Fruit fly (Drosophila melanogaster) whole organism, embryonic: Measurements from ENCODE around the gene CG10345.

ENCODE experiments used
- B-H1 ChIP-seq: fragments of 200-800 bp; sonication (Bioruptor generic); IDR thresholded peaks from 3 replicates; pipeline ENCODE4 v1.3.6; 2022; ENCODE audit warnings: missing biosample characterization, missing genetic modification characterization
- BtbVII ChIP-seq: fragments of 200-800 bp; sonication (Bioruptor generic); optimal IDR thresholded peaks from 3 replicates; lab custom pipeline; 2017; ENCODE audit warnings: missing biosample characterization, mild to moderate bottlenecking, missing genetic modification characterization
- CG10565 ChIP-seq: fragments of 200-800 bp; sonication (Bioruptor generic); optimal IDR thresholded peaks from 3 replicates; lab custom pipeline; 2016; ENCODE audit warnings: missing biosample characterization, mild to moderate bottlenecking, missing genetic modification characterization
- CG11723 ChIP-seq: fragments of 200-800 bp; sonication (Bioruptor generic); optimal IDR thresholded peaks from 2 replicates; lab custom pipeline; 2017; ENCODE audit warnings: missing biosample characterization, mild to moderate bottlenecking, missing genetic modification characterization
- CG12391 ChIP-seq: fragments of 200-800 bp; sonication (Bioruptor generic); optimal IDR thresholded peaks from 3 replicates; lab custom pipeline; 2018; ENCODE audit warnings: missing biosample characterization, mild to moderate bottlenecking, missing genetic modification characterization, moderate library complexity
- CG12744 ChIP-seq: fragments of 200-800 bp; sonication (Bioruptor generic); optimal IDR thresholded peaks from 2 replicates; lab custom pipeline; 2016; ENCODE audit warnings: missing biosample characterization, missing genetic modification characterization
- CG13296 ChIP-seq: fragments of 200-800 bp; sonication (Bioruptor generic); optimal IDR thresholded peaks from 3 replicates; lab custom pipeline; 2018; ENCODE audit warnings: missing biosample characterization, mild to moderate bottlenecking, missing genetic modification characterization
- CG15479 ChIP-seq: fragments of 200-800 bp; sonication (Bioruptor generic); optimal IDR thresholded peaks from 3 replicates; lab custom pipeline; 2019; ENCODE audit warnings: missing biosample characterization, mild to moderate bottlenecking, missing genetic modification characterization, moderate library complexity
- CG15601 ChIP-seq: fragments of 200-800 bp; sonication (Bioruptor generic); optimal IDR thresholded peaks from 3 replicates; lab custom pipeline; 2019; ENCODE audit warnings: missing biosample characterization, mild to moderate bottlenecking, missing genetic modification characterization, moderate library complexity
- CG16813 ChIP-seq: fragments of 200-800 bp; sonication (Bioruptor generic); IDR thresholded peaks from 3 replicates; pipeline ENCODE4 v1.3.6; 2022; ENCODE audit warnings: missing biosample characterization, missing genetic modification characterization; ENCODE audit not compliant: partially characterized antibody
- CG16863 ChIP-seq: fragments of 200-800 bp; sonication (Bioruptor generic); optimal IDR thresholded peaks from 3 replicates; lab custom pipeline; 2016; ENCODE audit warnings: missing biosample characterization, missing genetic modification characterization
- CG17359 ChIP-seq: fragments of 200-800 bp; sonication (Bioruptor generic); optimal IDR thresholded peaks from 3 replicates; lab custom pipeline; 2018; ENCODE audit warnings: missing biosample characterization, mild to moderate bottlenecking, missing genetic modification characterization, moderate library complexity
- CG30431 ChIP-seq: fragments of 200-800 bp; sonication (Bioruptor generic); optimal IDR thresholded peaks from 2 replicates; lab custom pipeline; 2017; ENCODE audit warnings: missing biosample characterization, missing genetic modification characterization
- CG32772 ChIP-seq: fragments of 200-800 bp; sonication (Bioruptor generic); IDR thresholded peaks from 2 replicates; pipeline ENCODE4 v1.3.6; 2022; ENCODE audit warnings: missing biosample characterization, missing genetic modification characterization
- CG3281 ChIP-seq: fragments of 200-800 bp; sonication (Bioruptor generic); optimal IDR thresholded peaks from 3 replicates; lab custom pipeline; 2017; ENCODE audit warnings: missing biosample characterization, mild to moderate bottlenecking, missing genetic modification characterization
- CG3847 ChIP-seq: fragments of 200-800 bp; sonication (Bioruptor generic); IDR thresholded peaks from 2 replicates; pipeline ENCODE4 v1.3.6; 2022; ENCODE audit warnings: missing biosample characterization, missing genetic modification characterization
- CG4854 ChIP-seq: fragments of 200-800 bp; sonication (Bioruptor generic); optimal IDR thresholded peaks from 2 replicates; lab custom pipeline; 2016; ENCODE audit warnings: missing biosample characterization, missing genetic modification characterization, inconsistent platforms
- CG7745 ChIP-seq: fragments of 200-800 bp; sonication (Bioruptor generic); optimal IDR thresholded peaks from 2 replicates; lab custom pipeline; 2018; ENCODE audit warnings: missing biosample characterization, mild to moderate bottlenecking, missing genetic modification characterization, moderate library complexity
- CG8281 ChIP-seq: fragments of 200-800 bp; sonication (Bioruptor generic); optimal IDR thresholded peaks from 2 replicates; lab custom pipeline; 2018; ENCODE audit warnings: missing biosample characterization, mild to moderate bottlenecking, missing genetic modification characterization, moderate library complexity
- CG8924 ChIP-seq: fragments of 200-800 bp; optimal IDR thresholded peaks from 3 replicates; lab custom pipeline; 2019; ENCODE audit warnings: missing biosample characterization, mild to moderate bottlenecking, missing genetic modification characterization, moderate library complexity
- Chrac-16 ChIP-seq: fragments of 200-800 bp; sonication (Bioruptor generic); optimal IDR thresholded peaks from 3 replicates; lab custom pipeline; 2016; ENCODE audit warnings: missing biosample characterization, missing genetic modification characterization
- CkIIα-i1 ChIP-seq: fragments of 200-800 bp; sonication (Bioruptor generic); IDR thresholded peaks from 2 replicates; pipeline ENCODE4 v1.3.6; 2022; ENCODE audit warnings: missing biosample characterization, missing genetic modification characterization
- Dbx ChIP-seq: fragments of 200-800 bp; sonication (Bioruptor generic); IDR thresholded peaks from 3 replicates; pipeline ENCODE4 v1.3.6; 2022; ENCODE audit warnings: missing biosample characterization, missing genetic modification characterization
- Doc3 ChIP-seq: fragments of 200-800 bp; sonication (Bioruptor generic); IDR thresholded peaks from 3 replicates; pipeline ENCODE4 v1.3.6; 2022; ENCODE audit warnings: missing biosample characterization, missing genetic modification characterization; ENCODE audit not compliant: partially characterized antibody
- Gug ChIP-seq: fragments of 200-800 bp; sonication (Bioruptor generic); IDR thresholded peaks from 4 replicates; pipeline ENCODE4 v1.3.6; 2022; ENCODE audit warnings: missing biosample characterization, missing genetic modification characterization
- HmgZ ChIP-seq: fragments of 200-800 bp; sonication (Bioruptor generic); optimal IDR thresholded peaks from 2 replicates; lab custom pipeline; 2018; ENCODE audit warnings: missing biosample characterization, mild to moderate bottlenecking, missing genetic modification characterization
- Hmr ChIP-seq: fragments of 200-800 bp; sonication (Bioruptor generic); optimal IDR thresholded peaks from 3 replicates; lab custom pipeline; 2017; ENCODE audit warnings: mild to moderate bottlenecking, missing biosample characterization, missing genetic modification reagents, missing genetic modification characterization
- Med ChIP-seq: fragments of 200-800 bp; sonication (Bioruptor generic); peaks from one replicate; lab custom pipeline; 2016; ENCODE audit warnings: missing biosample characterization, missing genetic modification characterization, mild to moderate bottlenecking, inconsistent platforms, moderate library complexity
- Nf-YB ChIP-seq: fragments of 200-800 bp; sonication (Bioruptor generic); optimal IDR thresholded peaks from 3 replicates; lab custom pipeline; 2019; ENCODE audit warnings: missing biosample characterization, mild to moderate bottlenecking, missing genetic modification characterization, moderate library complexity
- Optix ChIP-seq: fragments of 200-800 bp; sonication (Bioruptor generic); IDR thresholded peaks from 3 replicates; pipeline ENCODE4 v1.3.6; 2022; ENCODE audit warnings: missing biosample characterization, missing genetic modification characterization
- Rfx ChIP-seq: fragments of 200-800 bp; sonication (Bioruptor generic); IDR thresholded peaks from 2 replicates; pipeline ENCODE4 v1.3.6; 2022; ENCODE audit warnings: missing biosample characterization, missing genetic modification characterization
- ap ChIP-seq: fragments of 200-800 bp; sonication (Bioruptor generic); IDR thresholded peaks from 2 replicates; pipeline ENCODE4 v1.3.6; 2022; ENCODE audit warnings: missing biosample characterization, missing genetic modification characterization
- bbx ChIP-seq: fragments of 200-800 bp; sonication (Bioruptor generic); IDR thresholded peaks from 2 replicates; pipeline ENCODE4 v1.3.6; 2022; ENCODE audit warnings: missing biosample characterization, missing genetic modification characterization; ENCODE audit not compliant: partially characterized antibody
- bowl ChIP-seq: fragments of 200-800 bp; sonication (Bioruptor generic); IDR thresholded peaks from 2 replicates; pipeline ENCODE4 v1.3.6; 2022; ENCODE audit warnings: missing biosample characterization, missing genetic modification characterization
- chm ChIP-seq: fragments of 200-800 bp; sonication (Bioruptor generic); IDR thresholded peaks from 2 replicates; pipeline ENCODE4 v1.3.6; 2022; ENCODE audit warnings: missing biosample characterization, missing genetic modification characterization
- chn ChIP-seq: fragments of 200-800 bp; sonication (Bioruptor generic); optimal IDR thresholded peaks from 2 replicates; lab custom pipeline; 2016; ENCODE audit warnings: missing biosample characterization, missing genetic modification characterization
- corto ChIP-seq: fragments of 200-800 bp; sonication (Bioruptor generic); optimal IDR thresholded peaks from 2 replicates; lab custom pipeline; 2016; ENCODE audit warnings: missing biosample characterization, mild to moderate bottlenecking, missing genetic modification characterization, moderate library complexity
- exex ChIP-seq: fragments of 200-800 bp; sonication (Bioruptor generic); optimal IDR thresholded peaks from 4 replicates; lab custom pipeline; 2018; ENCODE audit warnings: missing biosample characterization, mild to moderate bottlenecking, missing genetic modification characterization, moderate library complexity
- eyg ChIP-seq: fragments of 200-800 bp; sonication (Bioruptor generic); optimal IDR thresholded peaks from 3 replicates; lab custom pipeline; 2016; ENCODE audit warnings: missing biosample characterization, missing genetic modification characterization
- gcm2 ChIP-seq: fragments of 200-800 bp; sonication (Bioruptor generic); optimal IDR thresholded peaks from 2 replicates; lab custom pipeline; 2016; ENCODE audit warnings: missing biosample characterization, missing genetic modification characterization
- lmd ChIP-seq: fragments of 200-800 bp; sonication (Bioruptor generic); IDR thresholded peaks from 2 replicates; pipeline ENCODE4 v1.3.6; 2022; ENCODE audit warnings: missing biosample characterization, missing genetic modification characterization
- org-1 ChIP-seq: fragments of 200-800 bp; sonication (Bioruptor generic); optimal IDR thresholded peaks from 2 replicates; lab custom pipeline; 2017; ENCODE audit warnings: missing biosample characterization, missing genetic modification characterization
- p53 ChIP-seq: fragments of 200-800 bp; sonication (Bioruptor generic); optimal IDR thresholded peaks from 2 replicates; lab custom pipeline; 2016; ENCODE audit warnings: missing biosample characterization, missing genetic modification characterization
- pros ChIP-seq: fragments of 200-800 bp; sonication (Bioruptor generic); optimal IDR thresholded peaks from 3 replicates; lab custom pipeline; 2019; ENCODE audit warnings: missing biosample characterization, mild to moderate bottlenecking, missing genetic modification characterization, moderate library complexity
- rib ChIP-seq: fragments of 200-800 bp; sonication (Bioruptor generic); IDR thresholded peaks from 2 replicates; pipeline ENCODE4 v1.3.6; 2022; ENCODE audit warnings: missing biosample characterization, missing genetic modification characterization
- sens ChIP-seq: fragments of 200-800 bp; sonication (Bioruptor generic); peaks from one replicate; lab custom pipeline; 2016; ENCODE audit warnings: missing biosample characterization, missing genetic modification characterization
- shn ChIP-seq: fragments of 200-800 bp; sonication (Bioruptor generic); optimal IDR thresholded peaks from 3 replicates; lab custom pipeline; 2016; ENCODE audit warnings: missing biosample characterization, missing genetic modification characterization
- ssp ChIP-seq: fragments of 200-800 bp; sonication (Bioruptor generic); IDR thresholded peaks from 2 replicates; pipeline ENCODE4 v1.3.6; 2022; ENCODE audit warnings: missing biosample characterization, missing genetic modification characterization
- stwl ChIP-seq: fragments of 200-800 bp; sonication (Bioruptor generic); optimal IDR thresholded peaks from 3 replicates; lab custom pipeline; 2018; ENCODE audit warnings: missing biosample characterization, mild to moderate bottlenecking, missing genetic modification characterization, moderate library complexity
- toy ChIP-seq: fragments of 200-800 bp; sonication (Bioruptor generic); IDR thresholded peaks from 2 replicates; pipeline ENCODE4 v1.3.6; 2022; ENCODE audit warnings: missing biosample characterization, missing genetic modification characterization

The CG10345 gene

DNA sequence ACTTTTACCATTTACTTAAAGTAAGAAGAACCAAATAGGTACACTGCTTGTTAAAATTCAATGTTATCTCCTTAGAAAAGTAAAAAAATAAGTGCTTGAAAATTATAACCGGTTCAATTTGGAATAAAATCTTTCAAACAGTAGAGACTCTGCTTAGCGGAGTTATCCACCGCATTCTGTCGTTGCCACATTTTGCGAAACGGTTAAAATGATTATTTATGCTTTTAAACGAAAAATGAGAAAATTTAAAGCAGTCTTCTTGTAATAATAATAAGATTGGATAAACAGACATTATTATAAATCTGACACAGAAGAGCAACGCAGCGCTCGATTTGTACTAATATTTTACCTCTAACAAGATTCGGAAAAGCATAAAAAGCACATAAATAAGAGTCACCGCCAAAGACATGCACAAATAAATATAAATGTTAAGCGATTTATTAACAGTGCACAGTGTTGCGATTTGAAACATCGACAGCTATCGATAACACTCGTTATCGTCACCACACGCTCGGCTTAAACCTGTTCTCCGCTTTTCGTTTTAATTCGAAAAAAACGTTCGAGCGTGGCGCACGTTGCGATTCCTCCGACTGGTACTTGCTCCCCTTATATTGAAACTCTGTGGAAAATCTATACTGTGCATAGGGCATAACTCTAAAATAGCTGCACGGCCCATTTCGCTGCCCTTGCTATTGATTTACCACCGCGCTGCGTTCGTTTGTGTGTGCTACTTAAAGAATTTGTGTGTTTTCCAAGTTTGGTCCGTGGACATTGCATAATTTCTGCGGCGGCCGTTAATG lies 20.3 kb upstream of the CG10345 start, which contains the start of gene Fas1 (continued):
- TF ChIP-seq CG30431 (no peak), CG15479 (GFP tag; lab: Kevin White, UChicago) (no peak), eyg (GFP tag; lab: Kevin White, UChicago) (no peak), org-1 (GFP tag; lab: Kevin White, UChicago) (no peak), CG3847 (GFP tag; lab: Robert Waterston, UW) (no peak), rib (GFP tag; lab: Robert Waterston, UW) (no peak), ap (GFP tag; lab: Robert Waterston, UW) (no peak), CG11723 (no peak), CG8281 (tag; lab: Kevin White, UChicago) (no peak), CG17359 (tag; lab: Kevin White, UChicago) (peak; percentile 5), pros (GFP tag; lab: Kevin White, UChicago) (peak; percentile 31), exex (no peak), chm (GFP tag; lab: Robert Waterston, UW) (peak; percentile 54; the same call in 1 of the 2 replicates), CG12744 (GFP tag; lab: Kevin White, UChicago) (no peak), CG16813 (GFP tag; lab: Robert Waterston, UW) (peak; percentile 70; the same call in 2 of the 3 replicates), Doc3 (GFP tag; lab: Robert Waterston, UW) (peak; percentile 62), chn (GFP tag; lab: Kevin White, UChicago) (no peak), CG13296 (peak; percentile 16), shn (GFP tag; lab: Kevin White, UChicago) (no peak), bowl (no peak), gcm2 (no peak), Chrac-16 (GFP tag; lab: Kevin White, UChicago) (no peak), CkIIα-i1 (GFP tag; lab: Robert Waterston, UW) (no peak), CG8924 (tag; lab: Kevin White, UChicago) (peak; percentile 4), CG16863 (no peak), Rfx (GFP tag; lab: Robert Waterston, UW) (peak; percentile 52; the same call in 1 of the 2 replicates), B-H1 (no peak), p53 (GFP tag; lab: Kevin White, UChicago) (no peak), CG4854 (no peak), Nf-YB (GFP tag; lab: Kevin White, UChicago) (no peak), Gug (GFP tag; lab: Robert Waterston, UW) (no peak), toy (GFP tag; lab: Robert Waterston, UW) (no peak), stwl (tag; lab: Kevin White, UChicago) (peak; percentile 89), CG3281 (GFP tag; lab: Kevin White, UChicago) (no peak), lmd (no peak), corto (GFP tag; lab: Kevin White, UChicago) (no peak), Med (GFP tag; lab: Kevin White, UChicago) (peak; percentile 78), Hmr (GFP tag; lab: Kevin White, UChicago) (peak; percentile 41), CG15601 (tag; lab: Kevin White, UChicago) (peak; percentile 45), bbx (peak; percentile 79), CG32772 (GFP tag; lab: Robert Waterston, UW) (no peak), ssp (GFP tag; lab: Robert Waterston, UW) (no peak), Optix (0 out of 3 replicates have a peak, but pooled peaks have one; percentile 15), CG12391 (tag; lab: Kevin White, UChicago) (no peak), HmgZ (tag; lab: Kevin White, UChicago) (peak; percentile 36), BtbVII (no peak), sens (GFP tag; lab: Kevin White, UChicago) (peak; percentile 27), CG10565 (GFP tag; lab: Kevin White, UChicago) (no peak), CG7745 (tag; lab: Kevin White, UChicago) (no peak), Dbx (no peak)
